Fruit fly (Drosophila melanogaster): ENCODE results near the gene CG42249.

Gene CG42249

dm6 chrX:11108845-11109450 is 12.9 kb downstream of the CG42249 start (continued):
- TF ChIP-seq CG11695 (GFP tag; IDR thresholded peaks at IDR 0.05) (no peak), CG3163 (GFP tag; optimal IDR thresholded peaks at IDR 0.05) (no peak), CG1647 (GFP tag; optimal IDR thresholded peaks at IDR 0.05) (no peak), CG17328 (GFP tag; IDR thresholded peaks at IDR 0.05) (0 out of 2 replicates have a peak, but pooled peaks have one; percentile 12), CG8478 (optimal IDR thresholded peaks at IDR 0.05) (no peak), CG2120 (GFP tag; optimal IDR thresholded peaks at IDR 0.05) (peak; percentile 30), Opbp (GFP tag; IDR thresholded peaks at IDR 0.05; ENCODE audit: partially characterized antibody) (no peak), CHES-1-like (GFP tag; optimal IDR thresholded peaks at IDR 0.05) (no peak), NC2α (GFP tag; optimal IDR thresholded peaks at IDR 0.05) (no peak), HLH3B (GFP tag; IDR thresholded peaks at IDR 0.05) (peak; percentile 45), tgo (GFP tag; IDR thresholded peaks at IDR 0.05) (peak; percentile 23; the same call in 1 of the 3 replicates), al (GFP tag; IDR thresholded peaks at IDR 0.05) (no peak), ro (GFP tag; IDR thresholded peaks at IDR 0.05) (no peak), vnd (GFP tag; IDR thresholded peaks at IDR 0.05; ENCODE audit: partially characterized antibody) (no peak), rib (GFP tag; IDR thresholded peaks at IDR 0.05) (no peak), CG11504 (tag; optimal IDR thresholded peaks at IDR 0.05) (no peak), zen2 (GFP tag; IDR thresholded peaks at IDR 0.05; ENCODE audit: partially characterized antibody) (no peak), CG43689 (GFP tag; IDR thresholded peaks at IDR 0.05) (no peak), lola (GFP tag; optimal IDR thresholded peaks at IDR 0.05) (no peak), aop (GFP tag; IDR thresholded peaks at IDR 0.05) (no peak), CG17385 (GFP tag; optimal IDR thresholded peaks at IDR 0.05) (no peak), NK7.1 (GFP tag; optimal IDR thresholded peaks at IDR 0.05) (no peak), CkIIα-i1 (GFP tag; IDR thresholded peaks at IDR 0.05) (no peak), CG7839 (tag; optimal IDR thresholded peaks at IDR 0.05) (no peak), Atf-2 (GFP tag; optimal IDR thresholded peaks at IDR 0.05) (no peak), CG8944 (GFP tag; optimal IDR thresholded peaks at IDR 0.05) (no peak), sisA (GFP tag; IDR thresholded peaks at IDR 0.05) (0 out of 2 replicates have a peak, but pooled peaks have one; percentile 20), Atf6 (GFP tag; IDR thresholded peaks at IDR 0.05) (no peak), CG42726 (GFP tag; IDR thresholded peaks at IDR 0.05; ENCODE audit: partially characterized antibody) (0 out of 2 replicates have a peak, but pooled peaks have one; percentile 36), CG13296 (GFP tag; optimal IDR thresholded peaks at IDR 0.05) (no peak), CG31365 (tag; optimal IDR thresholded peaks at IDR 0.05) (peak; percentile 98), CG2199 (GFP tag; IDR thresholded peaks at IDR 0.05) (0 out of 3 replicates have a peak, but pooled peaks have one; percentile 16), slp2 (GFP tag; optimal IDR thresholded peaks at IDR 0.05) (no peak), Dfd (GFP tag; optimal IDR thresholded peaks at IDR 0.05) (peak in 1 of 2 experiments; percentile 68), ranshi (GFP tag; IDR thresholded peaks at IDR 0.05) (0 out of 2 replicates have a peak, but pooled peaks have one; percentile 13), grau (tag; optimal IDR thresholded peaks at IDR 0.05) (peak; percentile 92), gsb-n (tag; optimal IDR thresholded peaks at IDR 0.05) (no peak), Ravus (GFP tag; IDR thresholded peaks at IDR 0.05) (no peak), chm (GFP tag; IDR thresholded peaks at IDR 0.05) (0 out of 2 replicates have a peak, but pooled peaks have one; percentile 37), stwl (tag; optimal IDR thresholded peaks at IDR 0.05) (peak; percentile 23), gro (GFP tag; optimal IDR thresholded peaks at IDR 0.05) (no peak), CG15601 (tag; optimal IDR thresholded peaks at IDR 0.05) (no peak), CG30403 (GFP tag; optimal IDR thresholded peaks at IDR 0.05) (peak; percentile 48), CG34224 (GFP tag; IDR thresholded peaks at IDR 0.05; ENCODE audit: partially characterized antibody) (no peak), Pdp1 (GFP tag; optimal IDR thresholded peaks at IDR 0.05) (peak in 1 of 2 experiments; percentile 68), CG31441 (GFP tag; IDR thresholded peaks at IDR 0.05) (no peak), scrt (GFP tag; optimal IDR thresholded peaks at IDR 0.05) (no peak), cwo (GFP tag; optimal IDR thresholded peaks at IDR 0.05) (peak; percentile 5), CG14441 (GFP tag; IDR thresholded peaks at IDR 0.05) (peak; percentile 14; the same call in 1 of the 2 replicates), MESR4 (GFP tag; optimal IDR thresholded peaks at IDR 0.05) (no peak)

Data from whole organism, embryonic.